Worm (Caenorhabditis elegans): ENCODE results near the gene tag-280.
"Not testable (repeated sequence)": the region's sequence is repeated elsewhere in the genome, so short reads cannot be mapped to it uniquely, and the experiment has no call there.

tag-280 gene

ce11 chrII:12435202-12435872, 25.1 kb upstream of the tag-280 start:
- no peak for TF ChIP-seq klf-2 (GFP tag; conservative IDR thresholded peaks at IDR 0.05)
- TF ChIP-seq flt-1 (GFP tag; IDR thresholded peaks at IDR 0.05): no peak
- no peak for TF ChIP-seq cog-1 (tag; optimal IDR thresholded peaks at IDR 0.05)
- TF ChIP-seq ref-1 (GFP tag; conservative IDR thresholded peaks at IDR 0.05): no peak
- TF ChIP-seq T22C8.4 (GFP tag; IDR thresholded peaks at IDR 0.05): no peak
- TF ChIP-seq med-1 (GFP tag; optimal IDR thresholded peaks at IDR 0.05; ENCODE audit: insufficient read depth): no peak
- no peak for TF ChIP-seq ztf-29 (GFP tag; IDR thresholded peaks at IDR 0.05)
- no peak for TF ChIP-seq tab-1 (GFP tag; IDR thresholded peaks at IDR 0.05)
- no peak for TF ChIP-seq ztf-23 (GFP tag; IDR thresholded peaks at IDR 0.05)

ce11 chrII:12436717-12437116, 23.7 kb upstream of the tag-280 start:
- TF ChIP-seq tab-1 (GFP tag; IDR thresholded peaks at IDR 0.05): no peak
- TF ChIP-seq flt-1 (GFP tag; IDR thresholded peaks at IDR 0.05): no peak
- TF ChIP-seq cog-1 (tag; optimal IDR thresholded peaks at IDR 0.05): no peak
- TF ChIP-seq med-1 (GFP tag; optimal IDR thresholded peaks at IDR 0.05; ENCODE audit: insufficient read depth): no peak
- TF ChIP-seq ztf-23 (GFP tag; IDR thresholded peaks at IDR 0.05): no peak
- no peak for TF ChIP-seq ztf-29 (GFP tag; IDR thresholded peaks at IDR 0.05)
- no peak for TF ChIP-seq klf-2 (GFP tag; conservative IDR thresholded peaks at IDR 0.05)
- TF ChIP-seq ref-1 (GFP tag; conservative IDR thresholded peaks at IDR 0.05): no peak
- no peak for TF ChIP-seq T22C8.4 (GFP tag; IDR thresholded peaks at IDR 0.05)

- TF ChIP-seq ztf-23 (GFP tag; IDR thresholded peaks at IDR 0.05): no peak
- TF ChIP-seq cog-1 (tag; optimal IDR thresholded peaks at IDR 0.05): no peak
- no peak for TF ChIP-seq flt-1 (GFP tag; IDR thresholded peaks at IDR 0.05)
- no peak for TF ChIP-seq tab-1 (GFP tag; IDR thresholded peaks at IDR 0.05)
These were observed 22.0 kb upstream of the tag-280 start, which contains the start of gene Y57A10C.9 for ce11 chrII:12438441-12438840. Gene Y57A10C.9 (minus strand): TSS chrII:12438541.

ce11 chrII:12441164-12441563, 19.3 kb upstream of the tag-280 start, which contains the start of gene Y57A10C.10:
Gene Y57A10C.10 (minus strand): TSS chrII:12441264.
- TF ChIP-seq med-1 (GFP tag; optimal IDR thresholded peaks at IDR 0.05; ENCODE audit: insufficient read depth); tab-1 (GFP tag; IDR thresholded peaks at IDR 0.05); flt-1 (GFP tag; IDR thresholded peaks at IDR 0.05): not testable (repeated sequence)

- TF ChIP-seq ztf-23 (GFP tag; IDR thresholded peaks at IDR 0.05): no peak
- no peak for TF ChIP-seq ztf-29 (GFP tag; IDR thresholded peaks at IDR 0.05)
- no peak for TF ChIP-seq klf-2 (GFP tag; conservative IDR thresholded peaks at IDR 0.05)
- no peak for TF ChIP-seq flt-1 (GFP tag; IDR thresholded peaks at IDR 0.05)
- TF ChIP-seq tab-1 (GFP tag; IDR thresholded peaks at IDR 0.05): no peak
- TF ChIP-seq cog-1 (tag; optimal IDR thresholded peaks at IDR 0.05): no peak
- no peak for TF ChIP-seq ref-1 (GFP tag; conservative IDR thresholded peaks at IDR 0.05)
- no peak for TF ChIP-seq med-1 (GFP tag; optimal IDR thresholded peaks at IDR 0.05; ENCODE audit: insufficient read depth)
- TF ChIP-seq T22C8.4 (GFP tag; IDR thresholded peaks at IDR 0.05): no peak
These were observed 15.6 kb upstream of the tag-280 start, which contains the start of the genes W05H5.1 and pitr-6 for ce11 chrII:12444679-12445376. Gene W05H5.1 (minus strand): TSS chrII:12444779. Gene pitr-6 (plus strand): TSS chrII:12445326.

- TF ChIP-seq klf-2 (GFP tag; conservative IDR thresholded peaks at IDR 0.05) (no peak), flt-1 (GFP tag; IDR thresholded peaks at IDR 0.05) (no peak), med-1 (GFP tag; optimal IDR thresholded peaks at IDR 0.05; ENCODE audit: insufficient read depth) (no peak), cog-1 (tag; optimal IDR thresholded peaks at IDR 0.05) (no peak), tab-1 (GFP tag; IDR thresholded peaks at IDR 0.05) (no peak), ztf-29 (GFP tag; IDR thresholded peaks at IDR 0.05) (no peak), T22C8.4 (GFP tag; IDR thresholded peaks at IDR 0.05) (no peak), ztf-23 (GFP tag; IDR thresholded peaks at IDR 0.05) (no peak), ref-1 (GFP tag; conservative IDR thresholded peaks at IDR 0.05) (no peak)
These were observed 12.2 kb upstream of the tag-280 start, which contains the start of gene srh-27 for ce11 chrII:12448241-12448640. Gene srh-27 (plus strand): TSS chrII:12448541.

- no peak for TF ChIP-seq tab-1 (GFP tag; IDR thresholded peaks at IDR 0.05)
- TF ChIP-seq cog-1 (tag; optimal IDR thresholded peaks at IDR 0.05): no peak
- no peak for TF ChIP-seq flt-1 (GFP tag; IDR thresholded peaks at IDR 0.05)
- TF ChIP-seq klf-2 (GFP tag; conservative IDR thresholded peaks at IDR 0.05): no peak
These were observed 10.6 kb upstream of the tag-280 start, which contains the start of gene sre-34 for ce11 chrII:12449849-12450248. Gene sre-34 (plus strand): TSS chrII:12450149.

- no peak for TF ChIP-seq med-1 (GFP tag; optimal IDR thresholded peaks at IDR 0.05; ENCODE audit: insufficient read depth)
- no peak for TF ChIP-seq flt-1 (GFP tag; IDR thresholded peaks at IDR 0.05)
- no peak for TF ChIP-seq cog-1 (tag; optimal IDR thresholded peaks at IDR 0.05)
- no peak for TF ChIP-seq ref-1 (GFP tag; conservative IDR thresholded peaks at IDR 0.05)
- no peak for TF ChIP-seq tab-1 (GFP tag; IDR thresholded peaks at IDR 0.05)
- no peak for TF ChIP-seq ztf-23 (GFP tag; IDR thresholded peaks at IDR 0.05)
- no peak for TF ChIP-seq klf-2 (GFP tag; conservative IDR thresholded peaks at IDR 0.05)
- TF ChIP-seq ztf-29 (GFP tag; IDR thresholded peaks at IDR 0.05): no peak
- no peak for TF ChIP-seq T22C8.4 (GFP tag; IDR thresholded peaks at IDR 0.05)
These were observed 7.6 kb upstream of the tag-280 start, which contains the start of the genes sre-35 and sre-33 for ce11 chrII:12452754-12453352. Gene sre-35 (minus strand): TSS chrII:12452854. Gene sre-33 (plus strand): TSS chrII:12453302.

ce11 chrII:12456633-12457032, 3.8 kb upstream of the tag-280 start, which contains the start of gene sre-32:
Gene sre-32 (minus strand): TSS chrII:12456733.
- TF ChIP-seq tab-1 (GFP tag; IDR thresholded peaks at IDR 0.05): 0 out of 2 replicates have a peak, but pooled peaks have one; percentile 42
- TF ChIP-seq flt-1 (GFP tag; IDR thresholded peaks at IDR 0.05): no peak
